Fruit fly (Drosophila melanogaster): ENCODE measurements around the gene HP1e.
A peak's percentile ranks its signal among the peaks of the same experiment; 100 is the strongest.

dm6 chr3R:9341189-9342012 is 19.8 kb downstream of the HP1e start:
- TF ChIP-seq usp (GFP tag; optimal IDR thresholded peaks at IDR 0.05) (no peak), Hr78 (GFP tag; optimal IDR thresholded peaks at IDR 0.05) (no peak), CG9705 (GFP tag; optimal IDR thresholded peaks at IDR 0.05) (peak; percentile 83), Hr83 (GFP tag; optimal IDR thresholded peaks at IDR 0.05; ENCODE audit: poor library complexity, severe bottlenecking) (peak; percentile 54), sv (GFP tag; optimal IDR thresholded peaks at IDR 0.05) (peak; percentile 74), Dfd (GFP tag; optimal IDR thresholded peaks at IDR 0.05) (no peak)
